Fruit fly (Drosophila melanogaster) whole organism, prepupa: ENCODE measurements around the gene Send1.
A peak's percentile ranks its signal among the peaks of the same experiment; 100 is the strongest.

ENCODE experiments used
- CG10631 ChIP-seq: fragments of 200-800 bp; sonication (Bioruptor generic); optimal IDR thresholded peaks from 2 replicates; lab custom pipeline; 2016; ENCODE audit warnings: missing biosample characterization, missing genetic modification characterization
- CG11762 ChIP-seq: fragments of 200-800 bp; sonication (Bioruptor generic); optimal IDR thresholded peaks from 3 replicates; lab custom pipeline; 2016; ENCODE audit warnings: missing biosample characterization, missing genetic modification characterization; ENCODE audit not compliant: insufficient read depth
- CG16779 ChIP-seq: fragments of 200-800 bp; sonication (Bioruptor generic); optimal IDR thresholded peaks from 3 replicates; lab custom pipeline; 2017; ENCODE audit warnings: missing biosample characterization, mild to moderate bottlenecking, missing genetic modification characterization
- Ets21C ChIP-seq: fragments of 200-800 bp; sonication (Bioruptor generic); optimal IDR thresholded peaks from 3 replicates; lab custom pipeline; 2016; ENCODE audit warnings: missing biosample characterization, missing genetic modification characterization
- Gug ChIP-seq: fragments of 200-800 bp; sonication (Bioruptor generic); IDR thresholded peaks from 2 replicates; pipeline ENCODE4 v1.3.6; 2022; ENCODE audit warnings: missing biosample characterization, missing genetic modification characterization
- Hr4 ChIP-seq: fragments of 200-800 bp; sonication (Bioruptor generic); optimal IDR thresholded peaks from 3 replicates; lab custom pipeline; 2016; ENCODE audit warnings: missing biosample characterization, missing genetic modification characterization
- OdsH ChIP-seq: fragments of 200-800 bp; sonication (Bioruptor generic); optimal IDR thresholded peaks from 3 replicates; lab custom pipeline; 2016; ENCODE audit warnings: missing biosample characterization, missing genetic modification characterization
- achi ChIP-seq: fragments of 200-800 bp; sonication (Bioruptor generic); optimal IDR thresholded peaks from 3 replicates; lab custom pipeline; 2016; ENCODE audit warnings: missing biosample characterization, missing genetic modification characterization
- dac ChIP-seq: fragments of 200-800 bp; sonication (Bioruptor generic); optimal IDR thresholded peaks from 2 replicates; lab custom pipeline; 2017; ENCODE audit warnings: missing biosample characterization, mild to moderate bottlenecking, missing genetic modification characterization
- eg ChIP-seq: fragments of 200-800 bp; sonication (Bioruptor generic); IDR thresholded peaks from 3 replicates; pipeline ENCODE4 v1.3.6; 2022; ENCODE audit warnings: missing biosample characterization, missing genetic modification characterization
- ss ChIP-seq, 2 experiments: fragments of 200-800 bp; sonication (Bioruptor generic); optimal IDR thresholded peaks; 2 replicates in 1 of 2; 3 replicates in 1 of 2; lab custom pipeline; 2017 to 2018; ENCODE audit warnings: mild to moderate bottlenecking in 2 of 2, missing biosample characterization in 2 of 2, missing genetic modification characterization in 2 of 2, moderate library complexity in 1 of 2
- topi ChIP-seq: fragments of 200-800 bp; sonication (Bioruptor generic); optimal IDR thresholded peaks from 3 replicates; lab custom pipeline; 2016; ENCODE audit warnings: missing biosample characterization, missing genetic modification characterization

- no peak for TF ChIP-seq Gug (GFP tag; lab: Robert Waterston, UW)
- peak; percentile 8 for TF ChIP-seq CG10631
- peak; percentile 21 for TF ChIP-seq Hr4
- 0 out of 3 replicates have a peak, but pooled peaks have one; percentile 25 for TF ChIP-seq eg (GFP tag; lab: Robert Waterston, UW)
- TF ChIP-seq CG16779 (tag; lab: Kevin White, UChicago), result no peak
- TF ChIP-seq OdsH (GFP tag; lab: Kevin White, UChicago), result peak; percentile 13
- TF ChIP-seq CG11762 (GFP tag; lab: Kevin White, UChicago), result no peak
- no peak for TF ChIP-seq Ets21C (GFP tag; lab: Kevin White, UChicago)
- no peak for TF ChIP-seq achi
- no peak for TF ChIP-seq topi (GFP tag; lab: Kevin White, UChicago)
- no peak for TF ChIP-seq dac (GFP tag; lab: Kevin White, UChicago)
- TF ChIP-seq ss (GFP tag; optimal IDR thresholded peaks at IDR 0.05; lab: Kevin White, UChicago), result no peak
Measured at dm6 chr2L:2249578-2249977, 5.3 kb downstream of the Send1 start.
